Fruit fly (Drosophila melanogaster) whole organism, embryonic: ENCODE results near the gene CG3349.

ENCODE experiments used
- Aef1 ChIP-seq: fragments of 200-800 bp; sonication (Bioruptor generic); IDR thresholded peaks from 3 replicates; pipeline ENCODE4 v1.3.6; 2022; ENCODE audit warnings: missing biosample characterization, missing genetic modification characterization
- Atf-2 ChIP-seq: fragments of 200-800 bp; sonication (Bioruptor generic); optimal IDR thresholded peaks from 2 replicates; lab custom pipeline; 2016; ENCODE audit warnings: missing biosample characterization, missing genetic modification characterization
- C15 ChIP-seq: fragments of 200-800 bp; sonication (Bioruptor generic); IDR thresholded peaks from 3 replicates; pipeline ENCODE4 v1.3.6; 2022; ENCODE audit warnings: missing biosample characterization, missing genetic modification characterization
- CG11695 ChIP-seq: fragments of 200-800 bp; sonication (Bioruptor generic); IDR thresholded peaks from 3 replicates; pipeline ENCODE4 v1.3.6; 2022; ENCODE audit warnings: missing biosample characterization, missing genetic modification characterization
- CG12769 ChIP-seq: fragments of 200-800 bp; sonication (Bioruptor generic); optimal IDR thresholded peaks from 2 replicates; lab custom pipeline; 2019; ENCODE audit warnings: missing biosample characterization, mild to moderate bottlenecking, missing genetic modification characterization, moderate library complexity
- CG13775 ChIP-seq: fragments of 200-800 bp; sonication (Bioruptor generic); optimal IDR thresholded peaks from 3 replicates; lab custom pipeline; 2017; ENCODE audit warnings: missing biosample characterization, mild to moderate bottlenecking, missing genetic modification characterization
- CG14965 ChIP-seq: fragments of 200-800 bp; sonication (Bioruptor generic); optimal IDR thresholded peaks from 2 replicates; lab custom pipeline; 2016; ENCODE audit warnings: missing biosample characterization, missing genetic modification characterization, borderline replicate concordance
- CG15011 ChIP-seq: fragments of 200-800 bp; sonication (Bioruptor generic); optimal IDR thresholded peaks from 3 replicates; lab custom pipeline; 2018; ENCODE audit warnings: missing biosample characterization, mild to moderate bottlenecking, missing genetic modification characterization
- CG15073 ChIP-seq: fragments of 200-800 bp; sonication (Bioruptor generic); optimal IDR thresholded peaks from 2 replicates; lab custom pipeline; 2016; ENCODE audit warnings: missing biosample characterization, missing genetic modification characterization
- CG15479 ChIP-seq: fragments of 200-800 bp; sonication (Bioruptor generic); optimal IDR thresholded peaks from 3 replicates; lab custom pipeline; 2019; ENCODE audit warnings: missing biosample characterization, mild to moderate bottlenecking, missing genetic modification characterization, moderate library complexity
- CG17328 ChIP-seq: fragments of 200-800 bp; sonication (Bioruptor generic); IDR thresholded peaks from 2 replicates; pipeline ENCODE4 v1.3.6; 2022; ENCODE audit warnings: missing biosample characterization, missing genetic modification characterization
- CG2120 ChIP-seq: fragments of 200-800 bp; sonication (Bioruptor generic); optimal IDR thresholded peaks from 3 replicates; lab custom pipeline; 2016; ENCODE audit warnings: missing biosample characterization, missing genetic modification characterization
- CG2202 ChIP-seq: fragments of 200-800 bp; sonication (Bioruptor generic); optimal IDR thresholded peaks from 2 replicates; lab custom pipeline; 2018; ENCODE audit warnings: missing biosample characterization, mild to moderate bottlenecking, missing genetic modification characterization
- CG2678 ChIP-seq: fragments of 200-800 bp; sonication (Bioruptor generic); optimal IDR thresholded peaks from 3 replicates; lab custom pipeline; 2019; ENCODE audit warnings: missing biosample characterization, mild to moderate bottlenecking, missing genetic modification characterization, moderate library complexity
- CG30020 ChIP-seq: fragments of 200-800 bp; optimal IDR thresholded peaks from 2 replicates; lab custom pipeline; 2019; ENCODE audit warnings: missing biosample characterization, mild to moderate bottlenecking, missing genetic modification characterization, moderate library complexity
- CG31441 ChIP-seq: fragments of 200-800 bp; sonication (Bioruptor generic); IDR thresholded peaks from 2 replicates; pipeline ENCODE4 v1.3.6; 2022; ENCODE audit warnings: missing biosample characterization, missing genetic modification characterization
- CG34376 ChIP-seq: fragments of 200-800 bp; sonication (Bioruptor generic); optimal IDR thresholded peaks from 2 replicates; lab custom pipeline; 2018; ENCODE audit warnings: missing biosample characterization, mild to moderate bottlenecking, missing genetic modification characterization
- CG5245 ChIP-seq: fragments of 200-800 bp; sonication (Bioruptor generic); optimal IDR thresholded peaks from 3 replicates; lab custom pipeline; 2016; ENCODE audit warnings: missing biosample characterization, missing genetic modification characterization
- CG6254 ChIP-seq: fragments of 200-800 bp; sonication (Bioruptor generic); optimal IDR thresholded peaks from 3 replicates; lab custom pipeline; 2017; ENCODE audit warnings: mild to moderate bottlenecking, missing biosample characterization, missing genetic modification reagents, missing genetic modification characterization
- CG6654 ChIP-seq: fragments of 200-800 bp; sonication (Bioruptor generic); optimal IDR thresholded peaks from 2 replicates; lab custom pipeline; 2017; ENCODE audit warnings: missing biosample characterization, mild to moderate bottlenecking, missing genetic modification characterization
- CG7357 ChIP-seq: fragments of 200-800 bp; sonication (Bioruptor generic); IDR thresholded peaks from 3 replicates; pipeline ENCODE4 v1.3.6; 2022; ENCODE audit warnings: missing biosample characterization, missing genetic modification characterization
- CG7372 ChIP-seq: fragments of 200-800 bp; sonication (Bioruptor generic); IDR thresholded peaks from 2 replicates; pipeline ENCODE4 v1.3.6; 2022; ENCODE audit warnings: missing biosample characterization, missing genetic modification characterization
- CG7987 ChIP-seq: fragments of 200-800 bp; sonication (Bioruptor generic); optimal IDR thresholded peaks from 2 replicates; lab custom pipeline; 2018; ENCODE audit warnings: missing biosample characterization, mild to moderate bottlenecking, missing genetic modification characterization, moderate library complexity
- CG8944 ChIP-seq: fragments of 200-800 bp; sonication (Bioruptor generic); optimal IDR thresholded peaks from 3 replicates; lab custom pipeline; 2016; ENCODE audit warnings: missing biosample characterization, missing genetic modification characterization
- CG9797 ChIP-seq: fragments of 200-800 bp; sonication (Bioruptor generic); optimal IDR thresholded peaks from 3 replicates; lab custom pipeline; 2018; ENCODE audit warnings: missing biosample characterization, mild to moderate bottlenecking, missing genetic modification characterization
- HLHmδ ChIP-seq: fragments of 200-800 bp; sonication (Bioruptor generic); optimal IDR thresholded peaks from 2 replicates; lab custom pipeline; 2018; ENCODE audit warnings: missing biosample characterization, mild to moderate bottlenecking, missing genetic modification characterization, moderate library complexity
- MBD-R2 ChIP-seq: fragments of 200-800 bp; sonication (Bioruptor generic); IDR thresholded peaks from 2 replicates; pipeline ENCODE4 v1.3.6; 2022; ENCODE audit warnings: missing biosample characterization, missing genetic modification characterization
- Spps ChIP-seq: fragments of 200-800 bp; sonication (Bioruptor generic); optimal IDR thresholded peaks from 2 replicates; lab custom pipeline; 2018; ENCODE audit warnings: missing biosample characterization, mild to moderate bottlenecking, missing genetic modification characterization
- Taf1 ChIP-seq: fragments of 200-800 bp; sonication (Bioruptor generic); IDR thresholded peaks from 2 replicates; pipeline ENCODE4 v1.3.6; 2022; ENCODE audit warnings: missing biosample characterization, missing genetic modification characterization
- ab ChIP-seq: fragments of 200-800 bp; sonication (Bioruptor generic); optimal IDR thresholded peaks from 2 replicates; lab custom pipeline; 2016; ENCODE audit warnings: missing biosample characterization, missing genetic modification characterization
- az2 ChIP-seq: fragments of 200-800 bp; sonication (Bioruptor generic); optimal IDR thresholded peaks from 3 replicates; lab custom pipeline; 2016; ENCODE audit warnings: missing biosample characterization, missing genetic modification characterization
- bab2 ChIP-seq: fragments of 200-800 bp; sonication (Bioruptor generic); optimal IDR thresholded peaks from 2 replicates; lab custom pipeline; 2016; ENCODE audit warnings: missing biosample characterization, missing genetic modification characterization
- chif ChIP-seq, 2 experiments: fragments of 200-800 bp; sonication (Bioruptor generic); optimal IDR thresholded peaks; 3 replicates each; lab custom pipeline; 2016; ENCODE audit warnings: missing biosample characterization in 2 of 2, missing genetic modification characterization in 2 of 2
- crc ChIP-seq: fragments of 200-800 bp; sonication (Bioruptor generic); optimal IDR thresholded peaks from 2 replicates; lab custom pipeline; 2016; ENCODE audit warnings: missing biosample characterization, missing genetic modification characterization
- exex ChIP-seq: fragments of 200-800 bp; sonication (Bioruptor generic); optimal IDR thresholded peaks from 4 replicates; lab custom pipeline; 2018; ENCODE audit warnings: missing biosample characterization, mild to moderate bottlenecking, missing genetic modification characterization, moderate library complexity
- fd102C ChIP-seq: fragments of 200-800 bp; sonication (Bioruptor generic); optimal IDR thresholded peaks from 2 replicates; lab custom pipeline; 2018; ENCODE audit warnings: missing biosample characterization, mild to moderate bottlenecking, missing genetic modification characterization, moderate library complexity
- gcm ChIP-seq: fragments of 200-800 bp; sonication (Bioruptor generic); optimal IDR thresholded peaks from 2 replicates; lab custom pipeline; 2019; ENCODE audit warnings: missing biosample characterization, mild to moderate bottlenecking, missing genetic modification characterization, moderate library complexity
- grn ChIP-seq: fragments of 200-800 bp; sonication (Bioruptor generic); optimal IDR thresholded peaks from 3 replicates; lab custom pipeline; 2017; ENCODE audit warnings: missing biosample characterization, missing genetic modification characterization
- lilli ChIP-seq: fragments of 200-800 bp; sonication (Bioruptor generic); optimal IDR thresholded peaks from 3 replicates; lab custom pipeline; 2016; ENCODE audit warnings: missing biosample characterization, missing genetic modification characterization
- onecut ChIP-seq: fragments of 200-800 bp; sonication (Bioruptor generic); IDR thresholded peaks from 2 replicates; pipeline ENCODE4 v1.3.6; 2022; ENCODE audit warnings: missing biosample characterization, missing genetic modification characterization
- phol ChIP-seq: fragments of 200-800 bp; sonication (Bioruptor generic); optimal IDR thresholded peaks from 3 replicates; lab custom pipeline; 2018; ENCODE audit warnings: missing biosample characterization, mild to moderate bottlenecking, missing genetic modification characterization, moderate library complexity
- pnt ChIP-seq: fragments of 200-800 bp; sonication (Bioruptor generic); optimal IDR thresholded peaks from 3 replicates; lab custom pipeline; 2016; ENCODE audit warnings: missing biosample characterization, missing genetic modification characterization
- rib ChIP-seq: fragments of 200-800 bp; sonication (Bioruptor generic); IDR thresholded peaks from 2 replicates; pipeline ENCODE4 v1.3.6; 2022; ENCODE audit warnings: missing biosample characterization, missing genetic modification characterization
- run ChIP-seq: fragments of 200-800 bp; sonication (Bioruptor generic); optimal IDR thresholded peaks from 3 replicates; lab custom pipeline; 2018; ENCODE audit warnings: missing biosample characterization, mild to moderate bottlenecking, missing genetic modification characterization
- sens ChIP-seq: fragments of 200-800 bp; sonication (Bioruptor generic); peaks from one replicate; lab custom pipeline; 2016; ENCODE audit warnings: missing biosample characterization, missing genetic modification characterization
- sens-2 ChIP-seq: fragments of 200-800 bp; sonication (Bioruptor generic); IDR thresholded peaks from 2 replicates; pipeline ENCODE4 v1.3.6; 2022; ENCODE audit warnings: missing biosample characterization, missing genetic modification characterization
- sim ChIP-seq: fragments of 200-800 bp; sonication (Bioruptor generic); IDR thresholded peaks from 2 replicates; pipeline ENCODE4 v1.3.6; 2022; ENCODE audit warnings: missing biosample characterization, missing genetic modification characterization
- sisA ChIP-seq: fragments of 200-800 bp; sonication (Bioruptor generic); IDR thresholded peaks from 2 replicates; pipeline ENCODE4 v1.3.6; 2022; ENCODE audit warnings: missing biosample characterization, missing genetic modification characterization
- slbo ChIP-seq: fragments of 200-800 bp; sonication (Bioruptor generic); IDR thresholded peaks from 2 replicates; pipeline ENCODE4 v1.3.6; 2022; ENCODE audit warnings: missing biosample characterization, missing genetic modification characterization
- sob ChIP-seq: fragments of 200-800 bp; sonication (Bioruptor generic); IDR thresholded peaks from 2 replicates; pipeline ENCODE4 v1.3.6; 2022; ENCODE audit warnings: missing biosample characterization, missing genetic modification characterization
- vnd ChIP-seq: fragments of 200-800 bp; sonication (Bioruptor generic); IDR thresholded peaks from 3 replicates; pipeline ENCODE4 v1.3.6; 2022; ENCODE audit warnings: missing biosample characterization, missing genetic modification characterization; ENCODE audit not compliant: partially characterized antibody

CG3349 gene

DNA sequence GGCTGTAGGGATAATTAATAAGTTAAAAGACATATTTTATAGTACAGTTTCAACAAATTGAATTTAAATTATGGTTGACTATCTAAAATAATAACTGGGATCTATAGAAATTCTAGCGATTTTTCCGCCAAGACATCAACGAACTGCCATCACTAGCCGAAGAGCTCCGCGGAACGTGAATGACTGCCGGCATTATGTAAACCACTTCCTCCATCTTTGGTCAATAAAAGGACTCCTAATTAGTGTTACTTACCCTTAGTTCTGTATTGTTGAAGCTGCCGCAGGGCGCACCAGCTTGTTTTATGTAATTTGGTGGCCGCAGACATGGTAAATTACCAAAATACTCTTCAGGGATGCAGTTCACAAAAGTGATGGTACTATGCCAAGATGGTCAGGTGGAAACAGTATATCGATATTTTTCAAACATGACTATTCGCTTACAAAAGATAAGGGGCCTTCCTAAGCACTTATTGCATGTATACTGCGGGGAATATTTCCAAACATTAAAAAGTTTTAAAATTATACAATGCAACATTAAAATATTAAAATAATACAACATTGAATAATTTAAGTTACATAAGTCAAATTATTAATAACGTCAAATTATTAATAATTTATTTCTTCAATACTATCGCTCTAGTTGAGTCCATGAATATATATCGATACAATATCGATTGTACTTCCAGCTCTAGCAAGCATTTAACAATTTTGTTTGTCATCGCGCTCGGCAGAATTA lies 20.0 kb downstream of the CG3349 start, which contains the start of the genes mRpL39 and Prosbeta2 (continued):
- TF ChIP-seq lilli (no peak), CG7987 (GFP tag; lab: Kevin White, UChicago) (no peak), onecut (GFP tag; lab: Robert Waterston, UW) (no peak), CG2120 (GFP tag; lab: Kevin White, UChicago) (no peak), pnt (no peak), CG15011 (GFP tag; lab: Kevin White, UChicago) (no peak), sob (GFP tag; lab: Robert Waterston, UW) (peak; percentile 79), C15 (0 out of 3 replicates have a peak, but pooled peaks have one; percentile 27), CG5245 (peak; percentile 47), bab2 (no peak), CG14965 (GFP tag; lab: Kevin White, UChicago) (no peak), CG30020 (tag; lab: Kevin White, UChicago) (no peak), CG8944 (GFP tag; lab: Kevin White, UChicago) (no peak), grn (no peak), sisA (GFP tag; lab: Robert Waterston, UW) (peak; percentile 68), CG15479 (GFP tag; lab: Kevin White, UChicago) (no peak), vnd (GFP tag; lab: Robert Waterston, UW) (peak; percentile 98), CG34376 (no peak), Spps (no peak), CG7357 (GFP tag; lab: Robert Waterston, UW) (peak; percentile 76), Taf1 (GFP tag; lab: Robert Waterston, UW) (no peak), ab (GFP tag; lab: Kevin White, UChicago) (no peak), CG11695 (peak; percentile 61; the same call in 2 of the 3 replicates), MBD-R2 (peak; percentile 69), CG13775 (GFP tag; lab: Kevin White, UChicago) (no peak), phol (tag; lab: Kevin White, UChicago) (peak; percentile 58), exex (no peak), HLHmδ (no peak), CG6254 (GFP tag; lab: Kevin White, UChicago) (no peak), CG15073 (GFP tag; lab: Kevin White, UChicago) (no peak), az2 (GFP tag; lab: Kevin White, UChicago) (no peak), gcm (GFP tag; lab: Kevin White, UChicago) (peak; percentile 37), CG17328 (GFP tag; lab: Robert Waterston, UW) (no peak; the same call in 1 of the 2 replicates), CG6654 (no peak), fd102C (GFP tag; lab: Kevin White, UChicago) (no peak), sens (GFP tag; lab: Kevin White, UChicago) (peak; percentile 69), crc (GFP tag; lab: Kevin White, UChicago) (no peak), run (tag; lab: Kevin White, UChicago) (no peak), slbo (GFP tag; lab: Robert Waterston, UW) (peak; percentile 68), CG31441 (GFP tag; lab: Robert Waterston, UW) (peak; percentile 87), Aef1 (GFP tag; lab: Robert Waterston, UW) (peak; percentile 62), chif (GFP tag; optimal IDR thresholded peaks at IDR 0.05; lab: Kevin White, UChicago) (no peak), Atf-2 (GFP tag; lab: Kevin White, UChicago) (no peak), CG7372 (GFP tag; lab: Robert Waterston, UW) (peak; percentile 47), CG9797 (no peak), rib (GFP tag; lab: Robert Waterston, UW) (0 out of 2 replicates have a peak, but pooled peaks have one; percentile 26), CG2202 (tag; lab: Kevin White, UChicago) (no peak), CG2678 (tag; lab: Kevin White, UChicago) (no peak), sens-2 (GFP tag; lab: Robert Waterston, UW) (no peak), CG12769 (no peak), sim (no peak)
